Fruit fly (Drosophila melanogaster) whole organism, embryonic: ENCODE results near the gene Wwox.
A peak's percentile ranks its signal among the peaks of the same experiment; 100 is the strongest.

Experiments used
- Ada2b ChIP-seq: fragments of 200-800 bp; sonication (Bioruptor generic); IDR thresholded peaks from 2 replicates; pipeline ENCODE4 v1.3.6; 2022; ENCODE audit warnings: missing biosample characterization, missing genetic modification characterization
- CG10431 ChIP-seq: fragments of 200-800 bp; sonication (Bioruptor generic); optimal IDR thresholded peaks from 3 replicates; lab custom pipeline; 2018; ENCODE audit warnings: missing biosample characterization, mild to moderate bottlenecking, missing genetic modification characterization
- CG10979 ChIP-seq: fragments of 200-800 bp; sonication (Bioruptor generic); optimal IDR thresholded peaks from 2 replicates; lab custom pipeline; 2018; ENCODE audit warnings: missing biosample characterization, mild to moderate bottlenecking, missing genetic modification characterization, moderate library complexity
- CG12299 ChIP-seq: fragments of 200-800 bp; sonication (Bioruptor generic); optimal IDR thresholded peaks from 2 replicates; lab custom pipeline; 2018; ENCODE audit warnings: missing biosample characterization, mild to moderate bottlenecking, missing genetic modification characterization
- CG1233 ChIP-seq: fragments of 200-800 bp; sonication (Bioruptor generic); optimal IDR thresholded peaks from 4 replicates; lab custom pipeline; 2018; ENCODE audit warnings: missing biosample characterization, mild to moderate bottlenecking, missing genetic modification characterization
- CG12744 ChIP-seq: fragments of 200-800 bp; sonication (Bioruptor generic); optimal IDR thresholded peaks from 2 replicates; lab custom pipeline; 2016; ENCODE audit warnings: missing biosample characterization, missing genetic modification characterization
- CG1529 ChIP-seq: fragments of 200-800 bp; sonication (Bioruptor generic); optimal IDR thresholded peaks from 3 replicates; lab custom pipeline; 2018; ENCODE audit warnings: missing biosample characterization, missing genetic modification characterization
- CG1603 ChIP-seq: fragments of 200-800 bp; sonication (Bioruptor generic); optimal IDR thresholded peaks from 2 replicates; lab custom pipeline; 2019; ENCODE audit warnings: missing biosample characterization, mild to moderate bottlenecking, missing genetic modification characterization, moderate library complexity
- CG17385 ChIP-seq: fragments of 200-800 bp; sonication (Bioruptor generic); optimal IDR thresholded peaks from 3 replicates; lab custom pipeline; 2018; ENCODE audit warnings: missing biosample characterization, mild to moderate bottlenecking, missing genetic modification characterization
- CG2116 ChIP-seq: fragments of 200-800 bp; sonication (Bioruptor generic); optimal IDR thresholded peaks from 3 replicates; lab custom pipeline; 2018; ENCODE audit warnings: missing biosample characterization, mild to moderate bottlenecking, missing genetic modification characterization
- CG2889 ChIP-seq: fragments of 200-800 bp; sonication (Bioruptor generic); IDR thresholded peaks from 3 replicates; pipeline ENCODE4 v1.3.6; 2022; ENCODE audit warnings: missing biosample characterization, missing genetic modification characterization
- CG31441 ChIP-seq: fragments of 200-800 bp; sonication (Bioruptor generic); IDR thresholded peaks from 2 replicates; pipeline ENCODE4 v1.3.6; 2022; ENCODE audit warnings: missing biosample characterization, missing genetic modification characterization
- CG3847 ChIP-seq: fragments of 200-800 bp; sonication (Bioruptor generic); IDR thresholded peaks from 2 replicates; pipeline ENCODE4 v1.3.6; 2022; ENCODE audit warnings: missing biosample characterization, missing genetic modification characterization
- CG4404 ChIP-seq: fragments of 200-800 bp; sonication (Bioruptor generic); IDR thresholded peaks from 2 replicates; pipeline ENCODE4 v1.3.6; 2022; ENCODE audit warnings: missing biosample characterization, missing genetic modification characterization
- CG5953 ChIP-seq: fragments of 200-800 bp; sonication (Bioruptor generic); IDR thresholded peaks from 2 replicates; pipeline ENCODE4 v1.3.6; 2022; ENCODE audit warnings: missing biosample characterization, missing genetic modification characterization
- CG6683 ChIP-seq: fragments of 200-800 bp; sonication (Bioruptor generic); optimal IDR thresholded peaks from 2 replicates; lab custom pipeline; 2017; ENCODE audit warnings: missing biosample characterization, mild to moderate bottlenecking, missing genetic modification characterization, missing genetic modification reagents
- CG6791 ChIP-seq: fragments of 200-800 bp; sonication (Bioruptor generic); IDR thresholded peaks from 3 replicates; pipeline ENCODE4 v1.3.6; 2022; ENCODE audit warnings: missing biosample characterization, missing genetic modification characterization; ENCODE audit not compliant: partially characterized antibody
- CG7839 ChIP-seq: fragments of 200-800 bp; sonication (Bioruptor generic); optimal IDR thresholded peaks from 3 replicates; lab custom pipeline; 2018; ENCODE audit warnings: missing biosample characterization, mild to moderate bottlenecking, missing genetic modification characterization, moderate library complexity
- CG9437 ChIP-seq: fragments of 200-800 bp; sonication (Bioruptor generic); optimal IDR thresholded peaks from 2 replicates; lab custom pipeline; 2018; ENCODE audit warnings: missing biosample characterization, mild to moderate bottlenecking, missing genetic modification characterization
- Camta ChIP-seq: fragments of 200-800 bp; sonication (Bioruptor generic); optimal IDR thresholded peaks from 2 replicates; lab custom pipeline; 2016; ENCODE audit warnings: missing biosample characterization, missing genetic modification characterization
- CrebB ChIP-seq: fragments of 200-800 bp; sonication (Bioruptor generic); optimal IDR thresholded peaks from 3 replicates; lab custom pipeline; 2018; ENCODE audit warnings: missing biosample characterization, mild to moderate bottlenecking, missing genetic modification characterization
- Dbx ChIP-seq: fragments of 200-800 bp; sonication (Bioruptor generic); IDR thresholded peaks from 3 replicates; pipeline ENCODE4 v1.3.6; 2022; ENCODE audit warnings: missing biosample characterization, missing genetic modification characterization
- E2f2 ChIP-seq: fragments of 200-800 bp; sonication (Bioruptor generic); IDR thresholded peaks from 2 replicates; pipeline ENCODE4 v1.3.6; 2022; ENCODE audit warnings: missing biosample characterization, missing genetic modification characterization
- Eip74EF ChIP-seq, 2 experiments: fragments of 200-800 bp in 1 of 2; fragments of >200 bp in 1 of 2; sonication (Bioruptor generic) in 1 of 2; optimal IDR thresholded peaks; 2 replicates each; lab custom pipeline; 2017 to 2019; ENCODE audit warnings: missing biosample characterization in 2 of 2, missing genetic modification characterization in 2 of 2, mild to moderate bottlenecking in 1 of 2, moderate library complexity in 1 of 2
- H15 ChIP-seq: fragments of 200-800 bp; sonication (Bioruptor generic); IDR thresholded peaks from 3 replicates; pipeline ENCODE4 v1.3.6; 2022; ENCODE audit warnings: missing biosample characterization, missing genetic modification characterization
- HLH4C ChIP-seq: fragments of 200-800 bp; sonication (Bioruptor generic); IDR thresholded peaks from 3 replicates; pipeline ENCODE4 v1.3.6; 2022; ENCODE audit warnings: missing biosample characterization, missing genetic modification characterization; ENCODE audit not compliant: partially characterized antibody
- Hand ChIP-seq: fragments of 200-800 bp; sonication (Bioruptor generic); optimal IDR thresholded peaks from 2 replicates; lab custom pipeline; 2017; ENCODE audit warnings: mild to moderate bottlenecking, missing biosample characterization, missing genetic modification reagents, missing genetic modification characterization
- Hmx ChIP-seq: fragments of 200-800 bp; sonication (Bioruptor generic); optimal IDR thresholded peaks from 2 replicates; lab custom pipeline; 2016; ENCODE audit warnings: missing biosample characterization, missing genetic modification characterization
- Hr3 ChIP-seq: fragments of 200-800 bp; sonication (Bioruptor generic); optimal IDR thresholded peaks from 3 replicates; lab custom pipeline; 2016; ENCODE audit warnings: missing biosample characterization, missing genetic modification characterization
- Med ChIP-seq: fragments of 200-800 bp; sonication (Bioruptor generic); peaks from one replicate; lab custom pipeline; 2016; ENCODE audit warnings: missing biosample characterization, missing genetic modification characterization, mild to moderate bottlenecking, inconsistent platforms, moderate library complexity
- Nf-YB ChIP-seq: fragments of 200-800 bp; sonication (Bioruptor generic); optimal IDR thresholded peaks from 3 replicates; lab custom pipeline; 2019; ENCODE audit warnings: missing biosample characterization, mild to moderate bottlenecking, missing genetic modification characterization, moderate library complexity
- Oli ChIP-seq: fragments of 200-800 bp; sonication (Bioruptor generic); optimal IDR thresholded peaks from 2 replicates; lab custom pipeline; 2018; ENCODE audit warnings: missing biosample characterization, mild to moderate bottlenecking, missing genetic modification characterization, moderate library complexity
- Optix ChIP-seq: fragments of 200-800 bp; sonication (Bioruptor generic); IDR thresholded peaks from 3 replicates; pipeline ENCODE4 v1.3.6; 2022; ENCODE audit warnings: missing biosample characterization, missing genetic modification characterization
- Sox100B ChIP-seq: fragments of 200-800 bp; sonication (Bioruptor generic); optimal IDR thresholded peaks from 3 replicates; lab custom pipeline; 2018; ENCODE audit warnings: missing biosample characterization, mild to moderate bottlenecking, missing genetic modification characterization
- Xbp1 ChIP-seq: fragments of 200-800 bp; sonication (Bioruptor generic); optimal IDR thresholded peaks from 3 replicates; lab custom pipeline; 2016; ENCODE audit warnings: missing biosample characterization, mild to moderate bottlenecking, missing genetic modification characterization
- ci ChIP-seq: fragments of 200-800 bp; sonication (Bioruptor generic); IDR thresholded peaks from 3 replicates; pipeline ENCODE4 v1.3.6; 2022; ENCODE audit warnings: missing biosample characterization, missing genetic modification characterization
- ewg ChIP-seq: fragments of 200-800 bp; sonication (Bioruptor generic); optimal IDR thresholded peaks from 3 replicates; lab custom pipeline; 2017; ENCODE audit warnings: mild to moderate bottlenecking, missing biosample characterization, missing genetic modification reagents, missing genetic modification characterization
- fd3F ChIP-seq: fragments of 200-800 bp; sonication (Bioruptor generic); optimal IDR thresholded peaks from 2 replicates; lab custom pipeline; 2018; ENCODE audit warnings: missing biosample characterization, mild to moderate bottlenecking, missing genetic modification characterization, moderate library complexity
- gce ChIP-seq: fragments of 200-800 bp; sonication (Bioruptor generic); IDR thresholded peaks from 3 replicates; pipeline ENCODE4 v1.3.6; 2022; ENCODE audit warnings: missing biosample characterization, missing genetic modification characterization
- her ChIP-seq: fragments of 200-800 bp; sonication (Bioruptor generic); optimal IDR thresholded peaks from 2 replicates; lab custom pipeline; 2016; ENCODE audit warnings: missing biosample characterization, missing genetic modification characterization
- jing ChIP-seq: fragments of 200-800 bp; sonication (Bioruptor generic); optimal IDR thresholded peaks from 2 replicates; lab custom pipeline; 2018; ENCODE audit warnings: missing biosample characterization, mild to moderate bottlenecking, missing genetic modification characterization
- jumu ChIP-seq: fragments of 200-800 bp; sonication (Bioruptor generic); optimal IDR thresholded peaks from 3 replicates; lab custom pipeline; 2016; ENCODE audit warnings: missing biosample characterization, missing genetic modification characterization
- lola ChIP-seq, 3 experiments: fragments of >200 bp in 2 of 3; fragments of 200-800 bp in 1 of 3; sonication (Bioruptor generic) in 1 of 3; optimal IDR thresholded peaks; 2 replicates each; lab custom pipeline; 2017 to 2019; ENCODE audit warnings: missing biosample characterization in 3 of 3, missing genetic modification characterization in 3 of 3, mild to moderate bottlenecking in 1 of 3, moderate library complexity in 1 of 3
- prd ChIP-seq, 3 experiments: fragments of >200 bp in 2 of 3; fragments of 200-800 bp in 1 of 3; sonication (Bioruptor generic) in 1 of 3; optimal IDR thresholded peaks in 2 of 3; IDR thresholded peaks in 1 of 3; 2 replicates in 2 of 3; 3 replicates in 1 of 3; pipeline versions ENCODE4 v1.3.6 to Lab custom; 2017 to 2022; ENCODE audit warnings: missing biosample characterization in 1 of 3, missing genetic modification characterization in 1 of 3
- pum ChIP-seq: fragments of 200-800 bp; sonication (Bioruptor generic); optimal IDR thresholded peaks from 2 replicates; lab custom pipeline; 2016; ENCODE audit warnings: missing biosample characterization, missing genetic modification characterization
- run ChIP-seq: fragments of 200-800 bp; sonication (Bioruptor generic); optimal IDR thresholded peaks from 3 replicates; lab custom pipeline; 2018; ENCODE audit warnings: missing biosample characterization, mild to moderate bottlenecking, missing genetic modification characterization
- seq ChIP-seq: fragments of 200-800 bp; sonication (Bioruptor generic); IDR thresholded peaks from 2 replicates; pipeline ENCODE4 v1.3.6; 2022; ENCODE audit warnings: missing biosample characterization, missing genetic modification characterization
- so ChIP-seq: fragments of 200-800 bp; sonication (Bioruptor generic); IDR thresholded peaks from 3 replicates; pipeline ENCODE4 v1.3.6; 2022; ENCODE audit warnings: missing biosample characterization, missing genetic modification characterization
- unpg ChIP-seq: fragments of 200-800 bp; sonication (Bioruptor generic); optimal IDR thresholded peaks from 3 replicates; lab custom pipeline; 2018; ENCODE audit warnings: missing biosample characterization, mild to moderate bottlenecking, missing genetic modification characterization, moderate library complexity

Wwox gene

dm6 chr2L:8034734-8035133, 30.6 kb upstream of the Wwox start (continued):
- TF ChIP-seq CG3847 (peak; percentile 43), CG12299 (tag; lab: Kevin White, UChicago) (peak; percentile 16), Med (GFP tag; lab: Kevin White, UChicago) (peak; percentile 89), CG1233 (GFP tag; lab: Kevin White, UChicago) (peak; percentile 50), CG6683 (GFP tag; lab: Kevin White, UChicago) (peak; percentile 3), gce (0 out of 3 replicates have a peak, but pooled peaks have one; percentile 36), E2f2 (peak; percentile 54), CG17385 (peak; percentile 63), Nf-YB (GFP tag; lab: Kevin White, UChicago) (peak; percentile 15), Hr3 (peak; percentile 35), CG31441 (GFP tag; lab: Robert Waterston, UW) (peak; percentile 52; the same call in 1 of the 2 replicates), CG1529 (GFP tag; lab: Kevin White, UChicago) (no peak), CG1603 (tag; lab: Kevin White, UChicago) (peak; percentile 71), CG10431 (GFP tag; lab: Kevin White, UChicago) (no peak), unpg (GFP tag; lab: Kevin White, UChicago) (peak; percentile 76), pum (peak; percentile 32), so (GFP tag; lab: Robert Waterston, UW) (peak; percentile 82), seq (peak; percentile 78), Sox100B (GFP tag; lab: Kevin White, UChicago) (peak; percentile 47), CrebB (tag; lab: Kevin White, UChicago) (peak; percentile 40), Ada2b (GFP tag; lab: Robert Waterston, UW) (peak; percentile 61), Dbx (GFP tag; lab: Robert Waterston, UW) (peak; percentile 46; the same call in 1 of the 3 replicates), CG5953 (peak; percentile 53; the same call in 1 of the 2 replicates), ewg (GFP tag; lab: Kevin White, UChicago) (peak; percentile 34), run (tag; lab: Kevin White, UChicago) (peak; percentile 39), prd (optimal IDR thresholded peaks at IDR 0.05; lab: Kevin White, UChicago) (no peak), prd (GFP tag; IDR thresholded peaks at IDR 0.05; lab: Robert Waterston, UW) (peak; percentile 74; the same call in 2 of the 3 replicates), ci (peak; percentile 77), jing (no peak), CG9437 (GFP tag; lab: Kevin White, UChicago) (peak; percentile 30), CG10979 (peak; percentile 52), H15 (GFP tag; lab: Robert Waterston, UW) (peak; percentile 61; the same call in 2 of the 3 replicates), HLH4C (no peak), Eip74EF (GFP tag; optimal IDR thresholded peaks at IDR 0.05; lab: Kevin White, UChicago) (peak in 1 of 2 experiments; percentile 49), jumu (GFP tag; lab: Kevin White, UChicago) (peak; percentile 9), Optix (0 out of 3 replicates have a peak, but pooled peaks have one; percentile 13), CG6791 (GFP tag; lab: Robert Waterston, UW) (no peak), CG2889 (GFP tag; lab: Robert Waterston, UW) (0 out of 3 replicates have a peak, but pooled peaks have one; percentile 35), CG12744 (peak; percentile 7), Xbp1 (GFP tag; lab: Kevin White, UChicago) (peak; percentile 70), Hmx (GFP tag; lab: Kevin White, UChicago) (no peak), Hand (GFP tag; lab: Kevin White, UChicago) (peak; percentile 38), lola (GFP tag; optimal IDR thresholded peaks at IDR 0.05; lab: Kevin White, UChicago) (no peak), CG2116 (GFP tag; lab: Kevin White, UChicago) (peak; percentile 6), Oli (tag; lab: Kevin White, UChicago) (peak; percentile 70), CG4404 (GFP tag; lab: Robert Waterston, UW) (no peak), CG7839 (tag; lab: Kevin White, UChicago) (peak; percentile 69), her (peak; percentile 28), fd3F (peak; percentile 35), Camta (GFP tag; lab: Kevin White, UChicago) (peak; percentile 48)
